Fruit fly (Drosophila melanogaster): Measurements from ENCODE around the gene CG18814.

dm6 chr3L:16409440-16410233, 40.0 kb downstream of the CG18814 start:
- TF ChIP-seq cic (GFP tag; optimal IDR thresholded peaks at IDR 0.05) = no peak
- TF ChIP-seq ovo (GFP tag; optimal IDR thresholded peaks at IDR 0.05) = no peak
- no peak for TF ChIP-seq Hr96 (GFP tag; optimal IDR thresholded peaks at IDR 0.05)
- TF ChIP-seq tj (GFP tag; optimal IDR thresholded peaks at IDR 0.05) = no peak
